Worm (Caenorhabditis elegans) whole organism, young adult: ENCODE data around the gene R07E5.19.

Experiments used
- D2030.7 ChIP-seq: fragments of 200-800 bp; sonication (Bioruptor generic); IDR thresholded peaks from 2 replicates; pipeline ENCODE4 v1.3.6; 2022; ENCODE audit warnings: missing genetic modification reagents, missing genetic modification characterization, missing compliant biosample characterization
- egl-44 ChIP-seq: fragments of 200-800 bp; sonication (Bioruptor generic); IDR thresholded peaks from 2 replicates; pipeline ENCODE4 v1.3.6; 2022; ENCODE audit warnings: missing genetic modification reagents, missing genetic modification characterization, missing compliant biosample characterization
- nhr-90 ChIP-seq: sonication (generic microtip); optimal IDR thresholded peaks from 2 replicates; lab custom pipeline; 2016; ENCODE audit warnings: missing genotype, mild to moderate bottlenecking, missing genetic modification characterization, missing compliant biosample characterization
- unc-62 ChIP-seq: fragments of 150-350 bp; optimal IDR thresholded peaks from 2 replicates; lab custom pipeline; 2014; ENCODE audit warnings: missing biosample characterization, missing genetic modification reagents, missing genetic modification characterization

ce11 chrIII:4372894-4373293 is 45.0 kb downstream of the R07E5.19 start:
- TF ChIP-seq D2030.7 (GFP tag; lab: Robert Waterston, UW): no peak
- TF ChIP-seq egl-44 (GFP tag; lab: Robert Waterston, UW): no peak
- no peak for TF ChIP-seq nhr-90 (tag; lab: Kevin White, UChicago)
- TF ChIP-seq unc-62 (GFP tag; lab: Kevin White, UChicago): no peak
